Worm (Caenorhabditis elegans): Measurements from ENCODE around the gene ran-5.

DNA sequence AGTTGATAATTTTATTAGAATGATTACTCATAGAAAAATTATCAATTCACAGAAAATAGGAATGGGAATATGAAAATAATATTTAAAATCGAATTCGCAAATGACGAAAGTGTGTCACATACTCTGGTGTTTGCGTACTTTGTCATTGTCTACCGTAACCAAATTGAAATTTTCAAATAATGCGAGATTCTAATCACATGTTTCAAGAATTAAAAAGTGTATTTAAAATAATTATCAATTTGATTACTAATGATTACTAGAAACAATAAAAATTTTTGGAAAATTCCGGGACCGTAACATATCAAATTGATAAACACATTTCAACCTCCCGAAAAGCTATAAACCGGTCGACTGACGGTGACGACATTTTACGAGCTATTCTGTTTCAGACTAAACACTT is 43.5 kb downstream of the ran-5 start, which contains the start of the genes fbf-2 and nspg-3:
- no peak for TF ChIP-seq skn-1 (tag; optimal IDR thresholded peaks at IDR 0.05)
- no peak for TF ChIP-seq unc-62 (GFP tag; optimal IDR thresholded peaks at IDR 0.05)
- no peak for TF ChIP-seq ztf-4 (tag; optimal IDR thresholded peaks at IDR 0.05)
- TF ChIP-seq ztf-11 (tag; optimal IDR thresholded peaks at IDR 0.05) = no peak
- no peak for TF ChIP-seq lin-13 (GFP tag; optimal IDR thresholded peaks at IDR 0.05)
- TF ChIP-seq snpc-4 (tag; optimal IDR thresholded peaks at IDR 0.05) = no peak
- no peak for TF ChIP-seq ztf-1 (GFP tag; conservative IDR thresholded peaks at IDR 0.05)
- no peak for TF ChIP-seq nhr-237 (tag; optimal IDR thresholded peaks at IDR 0.05)
- TF ChIP-seq egl-27 (tag; optimal IDR thresholded peaks at IDR 0.05) = no peak
- no peak for TF ChIP-seq unc-39 (tag; optimal IDR thresholded peaks at IDR 0.05)
- no peak for TF ChIP-seq alr-1 (tag; optimal IDR thresholded peaks at IDR 0.05)
- no peak for TF ChIP-seq dmd-4 (tag; optimal IDR thresholded peaks at IDR 0.05)
- TF ChIP-seq nhr-23 (tag; optimal IDR thresholded peaks at IDR 0.05) = no peak
- no peak for TF ChIP-seq ama-1 (optimal IDR thresholded peaks at IDR 0.05)

Data from whole organism, L2 larva.